Worm (Caenorhabditis elegans): Measurements from ENCODE around the gene nhr-45.
A peak's percentile ranks its signal among the peaks of the same experiment; 100 is the strongest.

nhr-45 gene

ce11 chrX:4660268-4660880, at the start of gene nhr-45:
TSS of gene nhr-45 (minus strand) at chrX:4660318.
- TF ChIP-seq sea-2 (GFP tag; optimal IDR thresholded peaks at IDR 0.05) (no peak), snpc-4 (tag; optimal IDR thresholded peaks at IDR 0.05) (no peak), nhr-11 (tag; optimal IDR thresholded peaks at IDR 0.05) (no peak), mml-1 (tag; optimal IDR thresholded peaks at IDR 0.05) (no peak), fkh-2 (tag; optimal IDR thresholded peaks at IDR 0.05) (no peak), pqm-1 (tag; optimal IDR thresholded peaks at IDR 0.05) (peak; percentile 73), fkh-10 (GFP tag; optimal IDR thresholded peaks at IDR 0.05) (peak; percentile 50), R02D3.7 (tag; optimal IDR thresholded peaks at IDR 0.05) (no peak), ceh-9 (tag; optimal IDR thresholded peaks at IDR 0.05) (no peak), nhr-76 (tag; optimal IDR thresholded peaks at IDR 0.05) (no peak), aly-2 (tag; optimal IDR thresholded peaks at IDR 0.05) (no peak), elt-2 (tag; optimal IDR thresholded peaks at IDR 0.05) (peak; percentile 60), ztf-11 (tag; optimal IDR thresholded peaks at IDR 0.05) (no peak)

ce11 chrX:4706755-4707226, 46.7 kb upstream of the nhr-45 start, which contains the start of gene dhhc-10:
TSS of gene dhhc-10 (plus strand) at chrX:4707176.
- TF ChIP-seq lin-15B (tag; optimal IDR thresholded peaks at IDR 0.05) (peak; percentile 41), pha-4 (tag; optimal IDR thresholded peaks at IDR 0.05) (peak; percentile 93), tbx-2 (tag; optimal IDR thresholded peaks at IDR 0.05) (no peak), elt-2 (tag; optimal IDR thresholded peaks at IDR 0.05) (peak; percentile 88), pqm-1 (tag; optimal IDR thresholded peaks at IDR 0.05) (peak; percentile 62), nhr-77 (tag; optimal IDR thresholded peaks at IDR 0.05) (no peak), jun-1 (tag; optimal IDR thresholded peaks at IDR 0.05) (peak; percentile 61), sea-2 (GFP tag; optimal IDR thresholded peaks at IDR 0.05) (no peak), skn-1 (tag; optimal IDR thresholded peaks at IDR 0.05) (peak; percentile 52), mml-1 (tag; optimal IDR thresholded peaks at IDR 0.05) (no peak), elt-3 (tag; optimal IDR thresholded peaks at IDR 0.05) (no peak), nhr-43 (tag; optimal IDR thresholded peaks at IDR 0.05; ENCODE audit: poor library complexity, severe bottlenecking) (peak; percentile 3), hmg-11 (tag; optimal IDR thresholded peaks at IDR 0.05) (peak; percentile 17), snpc-4 (tag; optimal IDR thresholded peaks at IDR 0.05) (peak; percentile 27), lin-39 (tag; optimal IDR thresholded peaks at IDR 0.05) (peak; percentile 5), nfya-1 (tag; optimal IDR thresholded peaks at IDR 0.05; ENCODE audit: insufficient read depth) (peak; percentile 48), ceh-82 (tag; optimal IDR thresholded peaks at IDR 0.05) (no peak), lsy-12 (tag; optimal IDR thresholded peaks at IDR 0.05) (peak; percentile 32)

- TF ChIP-seq unc-62 (GFP tag; optimal IDR thresholded peaks at IDR 0.05), result no peak
- no peak for TF ChIP-seq R02D3.7 (tag; optimal IDR thresholded peaks at IDR 0.05)
- TF ChIP-seq ceh-9 (tag; optimal IDR thresholded peaks at IDR 0.05), result no peak
- peak; percentile 39 for TF ChIP-seq elt-1 (tag; optimal IDR thresholded peaks at IDR 0.05)
- no peak for TF ChIP-seq nhr-76 (tag; optimal IDR thresholded peaks at IDR 0.05)
- TF ChIP-seq pqm-1 (tag; optimal IDR thresholded peaks at IDR 0.05), result no peak
Measured at ce11 chrX:4705666-4706065, 45.5 kb upstream of the nhr-45 start.

ce11 chrX:4704877-4705276, 44.8 kb upstream of the nhr-45 start, which contains the start of gene aqp-8:
TSS of gene aqp-8 (minus strand) at chrX:4704977.
- TF ChIP-seq ceh-16 (tag; optimal IDR thresholded peaks at IDR 0.05) (no peak), ztf-4 (tag; optimal IDR thresholded peaks at IDR 0.05) (no peak), unc-39 (tag; optimal IDR thresholded peaks at IDR 0.05) (no peak), mml-1 (tag; optimal IDR thresholded peaks at IDR 0.05) (no peak), nhr-43 (tag; optimal IDR thresholded peaks at IDR 0.05; ENCODE audit: poor library complexity, severe bottlenecking) (no peak), lin-39 (tag; optimal IDR thresholded peaks at IDR 0.05) (no peak), sea-2 (GFP tag; optimal IDR thresholded peaks at IDR 0.05) (no peak), egl-27 (tag; optimal IDR thresholded peaks at IDR 0.05) (no peak), elt-1 (tag; optimal IDR thresholded peaks at IDR 0.05) (no peak), nhr-23 (tag; optimal IDR thresholded peaks at IDR 0.05) (no peak), ztf-11 (tag; optimal IDR thresholded peaks at IDR 0.05) (no peak), nhr-12 (tag; optimal IDR thresholded peaks at IDR 0.05) (no peak), ZK546.5 (tag; optimal IDR thresholded peaks at IDR 0.05) (no peak), nhr-28 (tag; optimal IDR thresholded peaks at IDR 0.05) (no peak)

Data from whole organism, L3 larva.